Fruit fly (Drosophila melanogaster): ENCODE measurements around the gene eEF2.

The eEF2 gene

dm6 chr2L:21681322-21682268 is at the start of gene eEF2:
Gene eEF2, minus strand, starts transcription at chr2L:21682164.
- TF ChIP-seq cyc (GFP tag; optimal IDR thresholded peaks at IDR 0.05): peak; percentile 48
- peak; percentile 86 for TF ChIP-seq CG6854 (GFP tag; optimal IDR thresholded peaks at IDR 0.05)
- TF ChIP-seq CG16779 (tag; optimal IDR thresholded peaks at IDR 0.05): peak; percentile 39
- TF ChIP-seq Ets21C (GFP tag; optimal IDR thresholded peaks at IDR 0.05): peak; percentile 11
- TF ChIP-seq CG11902 (GFP tag; optimal IDR thresholded peaks at IDR 0.05): no peak
- TF ChIP-seq dac (GFP tag; optimal IDR thresholded peaks at IDR 0.05): peak; percentile 10
- peak; percentile 28 for TF ChIP-seq CG8319 (GFP tag; optimal IDR thresholded peaks at IDR 0.05)
- peak; percentile 24 for TF ChIP-seq CG7368 (GFP tag; optimal IDR thresholded peaks at IDR 0.05)
- TF ChIP-seq CG11294 (GFP tag; IDR thresholded peaks at IDR 0.05): no peak; the same call in 1 of the 2 replicates
- peak; percentile 81 for TF ChIP-seq esn (GFP tag; optimal IDR thresholded peaks at IDR 0.05)
- TF ChIP-seq Sox102F (GFP tag; optimal IDR thresholded peaks at IDR 0.05): peak; percentile 82
- TF ChIP-seq fkh (GFP tag; optimal IDR thresholded peaks at IDR 0.05): peak; percentile 89
- peak; percentile 12 for TF ChIP-seq CG10631 (GFP tag; optimal IDR thresholded peaks at IDR 0.05)
- no peak for TF ChIP-seq CG6276 (GFP tag; optimal IDR thresholded peaks at IDR 0.05)
- TF ChIP-seq fd85E (GFP tag; optimal IDR thresholded peaks at IDR 0.05): peak; percentile 68
- TF ChIP-seq topi (GFP tag; optimal IDR thresholded peaks at IDR 0.05): peak; percentile 68
- peak; percentile 54 for TF ChIP-seq Hr4 (GFP tag; optimal IDR thresholded peaks at IDR 0.05)
- no peak for TF ChIP-seq Eip93F (GFP tag; optimal IDR thresholded peaks at IDR 0.05)
- peak; percentile 65 for TF ChIP-seq Smox (GFP tag; optimal IDR thresholded peaks at IDR 0.05)
- TF ChIP-seq achi (GFP tag; optimal IDR thresholded peaks at IDR 0.05): peak; percentile 73
- no peak for TF ChIP-seq CG4318 (GFP tag; optimal IDR thresholded peaks at IDR 0.05)
- peak; percentile 78 for TF ChIP-seq vri (GFP tag; optimal IDR thresholded peaks at IDR 0.05)
- TF ChIP-seq CG10669 (GFP tag; optimal IDR thresholded peaks at IDR 0.05): peak; percentile 35
- peak; percentile 70; the same call in 2 of the 3 replicates for TF ChIP-seq eg (GFP tag; IDR thresholded peaks at IDR 0.05)
- peak; percentile 63 for TF ChIP-seq CG31627 (GFP tag; optimal IDR thresholded peaks at IDR 0.05)
- TF ChIP-seq fd59A (GFP tag; optimal IDR thresholded peaks at IDR 0.05): peak; percentile 28
- peak; percentile 81 for TF ChIP-seq lz (GFP tag; optimal IDR thresholded peaks at IDR 0.05)
- TF ChIP-seq CG6792 (GFP tag; optimal IDR thresholded peaks at IDR 0.05): peak; percentile 46
- peak; percentile 77 for TF ChIP-seq Sox14 (GFP tag; optimal IDR thresholded peaks at IDR 0.05)
- peak; percentile 15 for TF ChIP-seq Lpt (GFP tag; optimal IDR thresholded peaks at IDR 0.05)
- TF ChIP-seq Hr39 (GFP tag; optimal IDR thresholded peaks at IDR 0.05): peak; percentile 48
- TF ChIP-seq acj6 (GFP tag; optimal IDR thresholded peaks at IDR 0.05): peak; percentile 49
- TF ChIP-seq OdsH (GFP tag; optimal IDR thresholded peaks at IDR 0.05): peak; percentile 66
- 0 out of 2 replicates have a peak, but pooled peaks have one; percentile 33 for TF ChIP-seq CG15336 (GFP tag; IDR thresholded peaks at IDR 0.05)
- peak; percentile 58 for TF ChIP-seq pdm3 (GFP tag; optimal IDR thresholded peaks at IDR 0.05)
- TF ChIP-seq CG8632 (GFP tag; optimal IDR thresholded peaks at IDR 0.05): peak; percentile 57
- TF ChIP-seq CG3919 (GFP tag; optimal IDR thresholded peaks at IDR 0.05): peak; percentile 74
- no peak for TF ChIP-seq Hr38 (GFP tag; optimal IDR thresholded peaks at IDR 0.05)
- no peak for TF ChIP-seq CG8119 (GFP tag; IDR thresholded peaks at IDR 0.05)
- peak; percentile 63 for TF ChIP-seq Met (GFP tag; optimal IDR thresholded peaks at IDR 0.05)
- TF ChIP-seq CG34406 (GFP tag; optimal IDR thresholded peaks at IDR 0.05): peak; percentile 63
- peak; percentile 68 for TF ChIP-seq CG9139 (GFP tag; optimal IDR thresholded peaks at IDR 0.05)
- peak; percentile 31 for TF ChIP-seq CG11762 (GFP tag; optimal IDR thresholded peaks at IDR 0.05; ENCODE audit: insufficient read depth)
- no peak for TF ChIP-seq salr (GFP tag; optimal IDR thresholded peaks at IDR 0.05)
- peak; percentile 64 for TF ChIP-seq CG6808 (GFP tag; optimal IDR thresholded peaks at IDR 0.05)
- peak; percentile 92 for TF ChIP-seq svp (GFP tag)
- TF ChIP-seq Gug (GFP tag; IDR thresholded peaks at IDR 0.05): no peak
- TF ChIP-seq spab (GFP tag; optimal IDR thresholded peaks at IDR 0.05): peak; percentile 35
- TF ChIP-seq Ets96B (tag; optimal IDR thresholded peaks at IDR 0.05): peak; percentile 22
- no peak for TF ChIP-seq CG1621 (tag; optimal IDR thresholded peaks at IDR 0.05)

All from whole organism, prepupa.